Worm (Caenorhabditis elegans): ENCODE measurements around the gene zhit-3.

ce11 chrV:10178166-10178565 lies 33.8 kb downstream of the zhit-3 start:
- TF ChIP-seq rnt-1 (tag; optimal IDR thresholded peaks at IDR 0.05) (peak; percentile 22), unc-55 (GFP tag; optimal IDR thresholded peaks at IDR 0.05) (no peak), ama-1 (optimal IDR thresholded peaks at IDR 0.05) (no peak), F13H6.1 (tag; optimal IDR thresholded peaks at IDR 0.05) (peak; percentile 67), pqm-1 (tag; optimal IDR thresholded peaks at IDR 0.05) (no peak), T23F11.4 (GFP tag; optimal IDR thresholded peaks at IDR 0.05) (no peak), dve-1 (tag; optimal IDR thresholded peaks at IDR 0.05) (no peak), hlh-8 (tag; optimal IDR thresholded peaks at IDR 0.05) (peak; percentile 52)

All from whole organism, late embryonic.